Worm (Caenorhabditis elegans) whole organism, L1 larva: Measurements from ENCODE around the gene lys-3.
A peak's percentile ranks its signal among the peaks of the same experiment; 100 is the strongest.

Experiments used
- C04F5.9 ChIP-seq: sonication (generic microtip); optimal IDR thresholded peaks from 2 replicates; lab custom pipeline; 2016; ENCODE audit warnings: missing genetic modification characterization, missing compliant biosample characterization
- C34B4.2 ChIP-seq: sonication (generic microtip); optimal IDR thresholded peaks from 2 replicates; lab custom pipeline; 2017; ENCODE audit warnings: mild to moderate bottlenecking, missing genetic modification characterization, missing compliant biosample characterization
- F16B12.6 ChIP-seq: fragments of 150-350 bp; optimal IDR thresholded peaks from 2 replicates; lab custom pipeline; 2014; ENCODE audit warnings: missing biosample characterization, missing genetic modification characterization
- Y116A8C.19 ChIP-seq: sonication (generic microtip); optimal IDR thresholded peaks from 2 replicates; lab custom pipeline; 2016; ENCODE audit warnings: missing compliant biosample characterization, missing genetic modification characterization, borderline replicate concordance
- aha-1 ChIP-seq: fragments of 150-350 bp; optimal IDR thresholded peaks from 2 replicates; lab custom pipeline; 2014; ENCODE audit warnings: missing biosample characterization, missing genetic modification characterization
- alr-1 ChIP-seq: fragments of 200-800 bp; sonication (Bioruptor generic); optimal IDR thresholded peaks from 2 replicates; lab custom pipeline; 2018; ENCODE audit warnings: borderline replicate concordance, mild to moderate bottlenecking, missing genetic modification characterization, missing compliant biosample characterization
- aly-2 ChIP-seq: fragments of 150-350 bp; optimal IDR thresholded peaks from 2 replicates; lab custom pipeline; 2014; ENCODE audit warnings: missing biosample characterization, missing genetic modification characterization
- blmp-1 ChIP-seq: fragments of 150-350 bp; optimal IDR thresholded peaks from 2 replicates; lab custom pipeline; 2014; ENCODE audit warnings: missing biosample characterization, missing genetic modification characterization
- ceh-8 ChIP-seq: fragments of 200-800 bp; sonication (Bioruptor generic); optimal IDR thresholded peaks from 2 replicates; lab custom pipeline; 2018; ENCODE audit warnings: mild to moderate bottlenecking, missing genetic modification characterization, moderate library complexity, missing compliant biosample characterization
- ceh-82 ChIP-seq, 3 experiments: fragments of 150-350 bp in 1 of 3; sonication (generic microtip) in 2 of 3; optimal IDR thresholded peaks; 2 replicates each; lab custom pipeline; 2014 to 2017; ENCODE audit warnings: missing biosample characterization in 3 of 3, missing genetic modification characterization in 3 of 3
- ces-1 ChIP-seq: fragments of 150-350 bp; optimal IDR thresholded peaks from 2 replicates; lab custom pipeline; 2014; ENCODE audit warnings: missing biosample characterization, missing genetic modification reagents, missing genetic modification characterization
- dpl-1 ChIP-seq, 3 experiments: fragments of 150-350 bp in 2 of 3; sonication (generic microtip) in 1 of 3; optimal IDR thresholded peaks; 2 replicates each; lab custom pipeline; 2014 to 2017; ENCODE audit warnings: missing biosample characterization in 3 of 3, missing genetic modification characterization in 3 of 3, missing genetic modification reagents in 3 of 3
- dsc-1 ChIP-seq: sonication (generic microtip); optimal IDR thresholded peaks from 2 replicates; lab custom pipeline; 2016; ENCODE audit warnings: mild to moderate bottlenecking, missing genetic modification characterization, missing compliant biosample characterization
- efl-3 ChIP-seq: fragments of 200-800 bp; sonication (Bioruptor generic); optimal IDR thresholded peaks from 2 replicates; lab custom pipeline; 2018; ENCODE audit warnings: mild to moderate bottlenecking, missing genetic modification characterization, missing compliant biosample characterization
- egl-27 ChIP-seq, 2 experiments: fragments of 150-350 bp in 1 of 2; sonication (generic microtip); optimal IDR thresholded peaks; 3 replicates each; lab custom pipeline; 2017 to 2018; ENCODE audit warnings: missing biosample characterization in 2 of 2, missing genetic modification characterization in 2 of 2, missing genetic modification reagents in 2 of 2
- elt-3 ChIP-seq, 6 experiments: fragments of 150-350 bp in 1 of 6; sonication (generic microtip); optimal IDR thresholded peaks; 2 replicates each; lab custom pipeline; 2017 to 2018; ENCODE audit warnings: missing biosample characterization in 6 of 6, missing genetic modification characterization in 6 of 6, inconsistent platforms in 1 of 6
- fkh-10 ChIP-seq: sonication (generic microtip); optimal IDR thresholded peaks from 2 replicates; lab custom pipeline; 2017; ENCODE audit warnings: missing biosample characterization, missing genetic modification reagents, missing genetic modification characterization
- fkh-4 ChIP-seq: sonication (generic microtip); optimal IDR thresholded peaks from 2 replicates; lab custom pipeline; 2016; ENCODE audit warnings: missing compliant biosample characterization, missing genetic modification characterization, borderline replicate concordance
- fkh-8 ChIP-seq: sonication (generic microtip); optimal IDR thresholded peaks from 2 replicates; lab custom pipeline; 2016; ENCODE audit warnings: mild to moderate bottlenecking, missing genetic modification characterization, missing compliant biosample characterization
- hlh-17 ChIP-seq: fragments of 200-800 bp; sonication (Bioruptor generic); optimal IDR thresholded peaks from 2 replicates; lab custom pipeline; 2018; ENCODE audit warnings: missing genetic modification characterization, mild to moderate bottlenecking, missing compliant biosample characterization, moderate library complexity, borderline replicate concordance
- hlh-4 ChIP-seq: sonication (generic microtip); optimal IDR thresholded peaks from 2 replicates; lab custom pipeline; 2016; ENCODE audit warnings: mild to moderate bottlenecking, missing genetic modification characterization, missing compliant biosample characterization
- isw-1 ChIP-seq: fragments of 200-800 bp; sonication (Bioruptor generic); IDR thresholded peaks from 2 replicates; pipeline ENCODE4 v1.3.6; 2022; ENCODE audit warnings: missing genetic modification characterization, missing compliant biosample characterization
- jun-1 ChIP-seq: fragments of 150-350 bp; optimal IDR thresholded peaks from 2 replicates; lab custom pipeline; 2014; ENCODE audit warnings: missing biosample characterization, missing genetic modification reagents, missing genetic modification characterization
- lin-14 ChIP-seq: fragments of 200-800 bp; sonication (Bioruptor generic); optimal IDR thresholded peaks from 2 replicates; lab custom pipeline; 2018; ENCODE audit warnings: mild to moderate bottlenecking, missing genetic modification characterization, moderate library complexity, missing compliant biosample characterization
- lsy-2 ChIP-seq, 2 experiments: fragments of 150-350 bp; optimal IDR thresholded peaks; 2 replicates each; lab custom pipeline; 2014; ENCODE audit warnings: missing biosample characterization in 2 of 2, missing genetic modification characterization in 2 of 2
- mef-2 ChIP-seq: fragments of 150-350 bp; optimal IDR thresholded peaks from 2 replicates; lab custom pipeline; 2014; ENCODE audit warnings: missing biosample characterization, missing genetic modification characterization
- mep-1 ChIP-seq: fragments of 150-350 bp; optimal IDR thresholded peaks from 2 replicates; lab custom pipeline; 2014; ENCODE audit warnings: missing biosample characterization, missing genetic modification characterization
- nhr-11 ChIP-seq: fragments of 150-350 bp; optimal IDR thresholded peaks from 2 replicates; lab custom pipeline; 2014; ENCODE audit warnings: missing biosample characterization, missing genetic modification characterization
- nhr-19 ChIP-seq: fragments of 200-800 bp; sonication (Bioruptor generic); conservative IDR thresholded peaks from 2 replicates; pipeline ENCODE4 v1.3.6; 2022; ENCODE audit warnings: missing genetic modification characterization, missing compliant biosample characterization
- nhr-20 ChIP-seq: sonication (generic microtip); optimal IDR thresholded peaks from 2 replicates; lab custom pipeline; 2016; ENCODE audit warnings: mild to moderate bottlenecking, missing genetic modification characterization, missing compliant biosample characterization
- nhr-237 ChIP-seq: fragments of 150-350 bp; optimal IDR thresholded peaks from 2 replicates; lab custom pipeline; 2014; ENCODE audit warnings: missing biosample characterization, missing genetic modification characterization
- nhr-28 ChIP-seq: fragments of 150-350 bp; optimal IDR thresholded peaks from 2 replicates; lab custom pipeline; 2014; ENCODE audit warnings: missing biosample characterization, missing genetic modification characterization
- nhr-47 ChIP-seq: sonication (generic microtip); optimal IDR thresholded peaks from 2 replicates; lab custom pipeline; 2016; ENCODE audit warnings: mild to moderate bottlenecking, missing genetic modification characterization, moderate library complexity, missing compliant biosample characterization
- nhr-71 ChIP-seq: sonication (generic microtip); optimal IDR thresholded peaks from 2 replicates; lab custom pipeline; 2016; ENCODE audit warnings: mild to moderate bottlenecking, missing genetic modification characterization, moderate library complexity, missing compliant biosample characterization
- nhr-77 ChIP-seq: fragments of 150-350 bp; optimal IDR thresholded peaks from 2 replicates; lab custom pipeline; 2014; ENCODE audit warnings: missing biosample characterization, missing genetic modification characterization
- nhr-85 ChIP-seq: sonication (generic microtip); peaks from one replicate; lab custom pipeline; 2016; ENCODE audit warnings: missing genetic modification characterization, inconsistent platforms, missing compliant biosample characterization
- nhr-90 ChIP-seq: sonication (generic microtip); optimal IDR thresholded peaks from 2 replicates; lab custom pipeline; 2016; ENCODE audit warnings: mild to moderate bottlenecking, missing genetic modification characterization, missing compliant biosample characterization; ENCODE audit not compliant: poor library complexity
- pag-3 ChIP-seq: sonication (generic microtip); optimal IDR thresholded peaks from 2 replicates; lab custom pipeline; 2017; ENCODE audit warnings: missing genetic modification characterization, mild to moderate bottlenecking, missing compliant biosample characterization, antibody characterized with exemption, borderline replicate concordance; ENCODE audit not compliant: insufficient read depth
- skn-1 ChIP-seq: fragments of 150-350 bp; optimal IDR thresholded peaks from 2 replicates; lab custom pipeline; 2014; ENCODE audit warnings: missing biosample characterization, missing genetic modification characterization
- snpc-4 ChIP-seq: fragments of 150-350 bp; optimal IDR thresholded peaks from 2 replicates; lab custom pipeline; 2014; ENCODE audit warnings: missing biosample characterization, missing genetic modification characterization
- snu-23 ChIP-seq: sonication (generic microtip); optimal IDR thresholded peaks from 2 replicates; lab custom pipeline; 2016; ENCODE audit warnings: missing genetic modification characterization, missing compliant biosample characterization
- sox-4 ChIP-seq: sonication (generic microtip); optimal IDR thresholded peaks from 2 replicates; lab custom pipeline; 2016; ENCODE audit warnings: missing genetic modification characterization, missing compliant biosample characterization
- sptf-1 ChIP-seq: fragments of 150-350 bp; optimal IDR thresholded peaks from 2 replicates; lab custom pipeline; 2014; ENCODE audit warnings: missing biosample characterization, missing genetic modification characterization
- sup-37 ChIP-seq: fragments of 200-800 bp; sonication (Bioruptor generic); optimal IDR thresholded peaks from 2 replicates; lab custom pipeline; 2018; ENCODE audit warnings: mild to moderate bottlenecking, missing genetic modification characterization, missing compliant biosample characterization
- tlp-1 ChIP-seq: fragments of 150-350 bp; optimal IDR thresholded peaks from 2 replicates; lab custom pipeline; 2014; ENCODE audit warnings: missing biosample characterization, missing genetic modification characterization
- unc-30 ChIP-seq: sonication (generic microtip); optimal IDR thresholded peaks from 2 replicates; lab custom pipeline; 2017; ENCODE audit warnings: missing biosample characterization, missing genetic modification characterization
- unc-62 ChIP-seq: fragments of 150-350 bp; optimal IDR thresholded peaks from 2 replicates; lab custom pipeline; 2014; ENCODE audit warnings: missing biosample characterization, missing genetic modification reagents, missing genetic modification characterization
- unc-98 ChIP-seq: fragments of 200-800 bp; sonication (Bioruptor generic); IDR thresholded peaks from 2 replicates; pipeline ENCODE4 v1.3.6; 2022; ENCODE audit warnings: missing genetic modification characterization, missing compliant biosample characterization
- vab-15 ChIP-seq: sonication (generic microtip); optimal IDR thresholded peaks from 2 replicates; lab custom pipeline; 2017; ENCODE audit warnings: missing genotype, mild to moderate bottlenecking, missing genetic modification characterization, missing compliant biosample characterization
- xbp-1 ChIP-seq: sonication (generic microtip); optimal IDR thresholded peaks from 2 replicates; lab custom pipeline; 2016; ENCODE audit warnings: missing genetic modification characterization, missing compliant biosample characterization
- ztf-11 ChIP-seq, 2 experiments: sonication (generic microtip); optimal IDR thresholded peaks; 2 replicates each; lab custom pipeline; 2016 to 2017; ENCODE audit warnings: missing genetic modification characterization in 2 of 2, missing biosample characterization in 1 of 2, missing compliant biosample characterization in 1 of 2
- ztf-4 ChIP-seq: fragments of 150-350 bp; optimal IDR thresholded peaks from 2 replicates; lab custom pipeline; 2014; ENCODE audit warnings: missing biosample characterization, missing genetic modification characterization

lys-3 gene

ce11 chrV:10320101-10320761 is 36.9 kb upstream of the lys-3 start, which contains the start of the genes gna-1 and B0024.13:
gna-1 (minus strand) TSS chrV:10320151.
B0024.13 (plus strand) TSS chrV:10320711.
- peak; percentile 84 for TF ChIP-seq lin-14 (GFP tag; lab: Kevin White, UChicago)
- TF ChIP-seq efl-3 = no peak
- peak; percentile 64 for TF ChIP-seq C04F5.9
- TF ChIP-seq blmp-1 = peak; percentile 60
- TF ChIP-seq nhr-237 (tag; lab: Kevin White, UChicago) = no peak
- peak; percentile 81 for TF ChIP-seq nhr-47 (tag; lab: Kevin White, UChicago)
- TF ChIP-seq isw-1 (GFP tag; lab: Robert Waterston, UW) = peak; percentile 57
- no peak for TF ChIP-seq egl-27 (tag; optimal IDR thresholded peaks at IDR 0.05; lab: Kevin White, UChicago)
- TF ChIP-seq tlp-1 (tag; lab: Kevin White, UChicago) = no peak
- TF ChIP-seq elt-3 (tag; optimal IDR thresholded peaks at IDR 0.05; lab: Kevin White, UChicago) = no peak
- TF ChIP-seq hlh-4 = no peak
- no peak for TF ChIP-seq pag-3 (tag; lab: Kevin White, UChicago)
- TF ChIP-seq nhr-77 (tag; lab: Kevin White, UChicago) = peak; percentile 35
- TF ChIP-seq ztf-11 (tag; optimal IDR thresholded peaks at IDR 0.05; lab: Kevin White, UChicago) = peak in 1 of 2 experiments; percentile 86
- no peak for TF ChIP-seq ceh-8 (GFP tag; lab: Kevin White, UChicago)
- TF ChIP-seq snu-23 (GFP tag; lab: Kevin White, UChicago) = peak; percentile 77
- no peak for TF ChIP-seq sptf-1 (tag; lab: Kevin White, UChicago)
- peak; percentile 19 for TF ChIP-seq jun-1
- TF ChIP-seq mep-1 (tag; lab: Kevin White, UChicago) = peak; percentile 72
- TF ChIP-seq skn-1 (tag; lab: Kevin White, UChicago) = peak; percentile 44
- peak; percentile 77 for TF ChIP-seq sox-4 (tag; lab: Kevin White, UChicago)
- TF ChIP-seq nhr-71 (tag; lab: Kevin White, UChicago) = peak; percentile 85
- TF ChIP-seq ces-1 (GFP tag; lab: Kevin White, UChicago) = no peak
- TF ChIP-seq aha-1 (tag; lab: Kevin White, UChicago) = no peak
- peak; percentile 87 for TF ChIP-seq fkh-4
- TF ChIP-seq hlh-17 (GFP tag; lab: Kevin White, UChicago) = no peak
- no peak for TF ChIP-seq sup-37
- peak; percentile 72 for TF ChIP-seq nhr-19
- TF ChIP-seq nhr-90 (tag; lab: Kevin White, UChicago) = peak; percentile 83
- peak; percentile 19 to 68 (median 38) for TF ChIP-seq ceh-82 (tag; optimal IDR thresholded peaks at IDR 0.05; lab: Kevin White, UChicago)
- no peak for TF ChIP-seq mef-2 (tag; lab: Kevin White, UChicago)
- no peak for TF ChIP-seq nhr-28 (tag; lab: Kevin White, UChicago)
- TF ChIP-seq C34B4.2 (tag; lab: Kevin White, UChicago) = no peak
- peak; percentile 5 for TF ChIP-seq snpc-4 (tag; lab: Kevin White, UChicago)
- no peak for TF ChIP-seq F16B12.6 (tag; lab: Kevin White, UChicago)
- no peak for TF ChIP-seq fkh-10 (GFP tag; lab: Kevin White, UChicago)
- TF ChIP-seq vab-15 (tag; lab: Kevin White, UChicago) = no peak
- peak; percentile 69 for TF ChIP-seq fkh-8 (tag; lab: Kevin White, UChicago)
- TF ChIP-seq nhr-11 (tag; lab: Kevin White, UChicago) = no peak
- TF ChIP-seq alr-1 (tag; lab: Kevin White, UChicago) = no peak
- TF ChIP-seq xbp-1 = peak; percentile 78
- no peak for TF ChIP-seq unc-30
- no peak; the same call in 1 of the 2 replicates for TF ChIP-seq unc-98 (GFP tag; lab: Robert Waterston, UW)
- peak; percentile 87 for TF ChIP-seq nhr-85 (tag; lab: Kevin White, UChicago)
- TF ChIP-seq nhr-20 (tag; lab: Kevin White, UChicago) = peak; percentile 81
- TF ChIP-seq Y116A8C.19 (tag; lab: Kevin White, UChicago) = peak; percentile 12
- TF ChIP-seq dpl-1 (GFP tag; optimal IDR thresholded peaks at IDR 0.05; lab: Kevin White, UChicago) = peak; percentile 37 to 62 (median 58)
- peak; percentile 82 for TF ChIP-seq dsc-1 (tag; lab: Kevin White, UChicago)
- no peak for TF ChIP-seq aly-2
- no peak for TF ChIP-seq ztf-4 (tag; lab: Kevin White, UChicago)
- TF ChIP-seq unc-62 (GFP tag; lab: Kevin White, UChicago) = no peak
- TF ChIP-seq lsy-2 (tag; optimal IDR thresholded peaks at IDR 0.05; lab: Kevin White, UChicago) = peak; percentile 54 to 64
